Fruit fly (Drosophila melanogaster) whole organism, wandering third instar larva: Measurements from ENCODE around the gene Jon65Aiii.

Experiments
- Abd-B ChIP-seq: fragments of >200 bp; optimal IDR thresholded peaks from 2 replicates; lab custom pipeline; 2017; ENCODE audit warnings: missing biosample characterization, missing genetic modification characterization
- CG32264 ChIP-seq: fragments of 200-800 bp; sonication (Bioruptor generic); optimal IDR thresholded peaks from 2 replicates; lab custom pipeline; 2016; ENCODE audit warnings: missing biosample characterization, missing genetic modification characterization
- CG9705 ChIP-seq: fragments of 200-800 bp; sonication (Bioruptor generic); optimal IDR thresholded peaks from 2 replicates; lab custom pipeline; 2018; ENCODE audit warnings: missing biosample characterization, mild to moderate bottlenecking, missing genetic modification characterization
- CrebA ChIP-seq: fragments of 200-800 bp; sonication (Bioruptor generic); optimal IDR thresholded peaks from 2 replicates; lab custom pipeline; 2016; ENCODE audit warnings: missing biosample characterization, mild to moderate bottlenecking, missing genetic modification characterization, borderline replicate concordance
- Dfd ChIP-seq: fragments of >200 bp; optimal IDR thresholded peaks from 2 replicates; lab custom pipeline; 2017; ENCODE audit warnings: missing biosample characterization, missing genetic modification characterization
- Dif ChIP-seq: fragments of 200-275, 200-300 bp; sonication (Bioruptor generic); optimal IDR thresholded peaks from 2 replicates; lab custom pipeline; 2018; ENCODE audit warnings: missing biosample characterization, missing genetic modification characterization; ENCODE audit not compliant: partially characterized antibody
- GATAd ChIP-seq: sonication (Bioruptor generic); optimal IDR thresholded peaks from 2 replicates; lab custom pipeline; 2016; ENCODE audit warnings: missing biosample characterization, missing genetic modification characterization
- HLH106 ChIP-seq: fragments of 200-800 bp; optimal IDR thresholded peaks from 3 replicates; lab custom pipeline; 2019; ENCODE audit warnings: missing biosample characterization, mild to moderate bottlenecking, missing genetic modification characterization, moderate library complexity
- Hnf4 ChIP-seq: fragments of 200-800 bp; sonication (Bioruptor generic); optimal IDR thresholded peaks from 2 replicates; lab custom pipeline; 2016; ENCODE audit warnings: missing biosample characterization, mild to moderate bottlenecking, missing genetic modification characterization
- Hr78 ChIP-seq: fragments of >200 bp; optimal IDR thresholded peaks from 2 replicates; lab custom pipeline; 2017; ENCODE audit warnings: missing biosample characterization, missing genetic modification characterization
- Hr83 ChIP-seq: fragments of 200-300 bp; sonication (Bioruptor generic); optimal IDR thresholded peaks from 2 replicates; lab custom pipeline; 2016; ENCODE audit warnings: missing biosample characterization, mild to moderate bottlenecking, missing genetic modification characterization, moderate library complexity; ENCODE audit not compliant: poor library complexity, severe bottlenecking
- Jra ChIP-seq: sonication (Bioruptor generic); optimal IDR thresholded peaks from 2 replicates; lab custom pipeline; 2016; ENCODE audit warnings: missing biosample characterization, missing genetic modification characterization
- Mio ChIP-seq: sonication (Bioruptor generic); optimal IDR thresholded peaks from 2 replicates; lab custom pipeline; 2016; ENCODE audit warnings: missing biosample characterization, missing genetic modification characterization
- Myc ChIP-seq: fragments of >200 bp; optimal IDR thresholded peaks from 2 replicates; lab custom pipeline; 2017
- N ChIP-seq: fragments of >200 bp; optimal IDR thresholded peaks from 2 replicates; lab custom pipeline; 2018; ENCODE audit warnings: missing biosample characterization, missing external identifiers, missing genetic modification characterization
- OdsH ChIP-seq: fragments of 200-800 bp; sonication (Bioruptor generic); optimal IDR thresholded peaks from 2 replicates; lab custom pipeline; 2016; ENCODE audit warnings: missing biosample characterization, mild to moderate bottlenecking, missing genetic modification characterization
- Rel ChIP-seq, 2 experiments: fragments of 200-800 bp; sonication (Bioruptor generic) in 1 of 2; optimal IDR thresholded peaks; 2 replicates in 1 of 2; 3 replicates in 1 of 2; lab custom pipeline; 2016 to 2019; ENCODE audit warnings: mild to moderate bottlenecking in 2 of 2, missing biosample characterization in 2 of 2, missing genetic modification characterization in 2 of 2, moderate library complexity in 1 of 2
- Sp1 ChIP-seq: fragments of 200-800 bp; sonication (Bioruptor generic); optimal IDR thresholded peaks from 3 replicates; lab custom pipeline; 2019; ENCODE audit warnings: missing biosample characterization, mild to moderate bottlenecking, missing genetic modification characterization, moderate library complexity
- Vsx2 ChIP-seq: fragments of 200-300, 225-300 bp; sonication (Bioruptor generic); optimal IDR thresholded peaks from 2 replicates; lab custom pipeline; 2018; ENCODE audit warnings: missing biosample characterization, missing genetic modification characterization; ENCODE audit not compliant: partially characterized antibody
- br ChIP-seq: fragments of 200-800 bp; sonication (Bioruptor generic); optimal IDR thresholded peaks from 2 replicates; lab custom pipeline; 2016; ENCODE audit warnings: missing biosample characterization, missing genetic modification characterization
- brk ChIP-seq: fragments of 200-800 bp; sonication (Bioruptor generic); optimal IDR thresholded peaks from 2 replicates; lab custom pipeline; 2016; ENCODE audit warnings: missing biosample characterization, mild to moderate bottlenecking, missing genetic modification characterization
- dl ChIP-seq, 2 experiments: fragments of 175-275, 200-275 bp in 1 of 2; fragments of 200-275 bp in 1 of 2; sonication (Bioruptor generic); optimal IDR thresholded peaks; lab custom pipeline; 2018; ENCODE audit warnings: mild to moderate bottlenecking in 2 of 2, missing biosample characterization in 2 of 2, missing genetic modification characterization in 2 of 2, moderate library complexity in 2 of 2; ENCODE audit not compliant: partially characterized antibody in 2 of 2, insufficient read depth in 1 of 2
- dmrt93B ChIP-seq: fragments of 200-800 bp; sonication (Bioruptor generic); optimal IDR thresholded peaks from 2 replicates; lab custom pipeline; 2018; ENCODE audit warnings: missing biosample characterization, mild to moderate bottlenecking, missing genetic modification characterization
- dsf ChIP-seq: sonication (Bioruptor generic); optimal IDR thresholded peaks from 2 replicates; lab custom pipeline; 2016; ENCODE audit warnings: missing biosample characterization, missing genetic modification characterization, borderline replicate concordance
- ey ChIP-seq: fragments of 200-800 bp; sonication (Bioruptor generic); optimal IDR thresholded peaks from 2 replicates; lab custom pipeline; 2016; ENCODE audit warnings: missing biosample characterization, missing genetic modification characterization
- foxo ChIP-seq, 2 experiments: fragments of 200-800 bp; sonication (Bioruptor generic); optimal IDR thresholded peaks; 2 replicates in 1 of 2; 3 replicates in 1 of 2; lab custom pipeline; 2016 to 2017; ENCODE audit warnings: missing biosample characterization in 2 of 2, missing genetic modification characterization in 2 of 2
- fru ChIP-seq: fragments of 200-800 bp; sonication (Bioruptor generic); optimal IDR thresholded peaks from 3 replicates; lab custom pipeline; 2016; ENCODE audit warnings: missing biosample characterization, mild to moderate bottlenecking, missing genetic modification characterization
- h ChIP-seq: fragments of 200-800 bp; sonication (Bioruptor generic); optimal IDR thresholded peaks from 3 replicates; lab custom pipeline; 2016; ENCODE audit warnings: missing biosample characterization, mild to moderate bottlenecking, missing genetic modification characterization
- jim ChIP-seq: fragments of 175-275, 200-325 bp; sonication (Bioruptor generic); optimal IDR thresholded peaks from 2 replicates; lab custom pipeline; 2016; ENCODE audit warnings: missing biosample characterization, mild to moderate bottlenecking, missing genetic modification characterization
- lola ChIP-seq: fragments of >200 bp; optimal IDR thresholded peaks from 2 replicates; lab custom pipeline; 2017; ENCODE audit warnings: missing biosample characterization, missing genetic modification characterization
- pan ChIP-seq: fragments of >200 bp; optimal IDR thresholded peaks from 2 replicates; lab custom pipeline; 2017
- psq ChIP-seq: fragments of 200-800 bp; sonication (Bioruptor generic); optimal IDR thresholded peaks from 3 replicates; lab custom pipeline; 2017; ENCODE audit warnings: missing biosample characterization, mild to moderate bottlenecking, missing genetic modification characterization, moderate library complexity
- rgr ChIP-seq: fragments of 200-800 bp; sonication (Bioruptor generic); optimal IDR thresholded peaks from 3 replicates; lab custom pipeline; 2016; ENCODE audit warnings: missing biosample characterization, mild to moderate bottlenecking, missing genetic modification characterization
- sage ChIP-seq: fragments of 200-800 bp; sonication (Bioruptor generic); optimal IDR thresholded peaks from 2 replicates; lab custom pipeline; 2016; ENCODE audit warnings: missing biosample characterization, mild to moderate bottlenecking, missing genetic modification characterization
- sv ChIP-seq: fragments of 200-800 bp; sonication (Bioruptor generic); optimal IDR thresholded peaks from 3 replicates; lab custom pipeline; 2016; ENCODE audit warnings: missing biosample characterization, missing genetic modification characterization
- tai ChIP-seq: sonication (Bioruptor generic); optimal IDR thresholded peaks from 2 replicates; lab custom pipeline; 2016; ENCODE audit warnings: missing biosample characterization, missing genetic modification characterization
- usp ChIP-seq: fragments of >200 bp; optimal IDR thresholded peaks from 2 replicates; lab custom pipeline; 2017; ENCODE audit warnings: missing biosample characterization, missing genetic modification characterization
- woc ChIP-seq: sonication (Bioruptor generic); optimal IDR thresholded peaks from 2 replicates; lab custom pipeline; 2016; ENCODE audit warnings: missing biosample characterization, mild to moderate bottlenecking, missing genetic modification characterization

The Jon65Aiii gene

DNA sequence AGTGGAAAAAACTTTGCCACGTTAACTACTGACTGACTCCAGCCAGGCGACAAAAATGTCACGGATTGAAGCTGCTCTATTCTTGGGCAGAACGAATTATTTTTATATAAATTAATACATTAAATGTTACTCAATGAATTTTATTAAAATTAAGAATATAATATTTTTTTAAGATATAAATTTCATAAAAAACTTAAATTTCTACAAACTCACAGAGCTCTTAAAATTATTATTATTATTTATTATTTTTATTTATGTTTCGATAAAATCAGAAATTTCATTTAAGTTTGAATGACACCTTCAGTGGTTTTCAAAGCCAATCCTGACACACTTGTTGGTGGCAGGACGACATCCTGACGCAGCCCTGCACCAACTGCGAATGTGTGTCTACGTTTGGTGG, 34.6 kb downstream of the Jon65Aiii start:
- no peak for TF ChIP-seq dmrt93B (GFP tag; lab: Kevin White, UChicago)
- no peak for TF ChIP-seq Hr78 (GFP tag; lab: Kevin White, UChicago)
- no peak for TF ChIP-seq CG9705 (GFP tag; lab: Kevin White, UChicago)
- TF ChIP-seq GATAd (GFP tag; lab: Kevin White, UChicago), result no peak
- peak; percentile 30 for TF ChIP-seq rgr (GFP tag; lab: Kevin White, UChicago)
- no peak for TF ChIP-seq Dfd (GFP tag; lab: Kevin White, UChicago)
- no peak for TF ChIP-seq sage
- no peak for TF ChIP-seq Hr83
- peak; percentile 42 for TF ChIP-seq psq (GFP tag; lab: Kevin White, UChicago)
- TF ChIP-seq Dif, result no peak
- TF ChIP-seq HLH106 (tag; lab: Kevin White, UChicago), result peak; percentile 30
- no peak for TF ChIP-seq Myc (lab: Kevin White, UChicago)
- TF ChIP-seq jim, result no peak
- peak; percentile 23 for TF ChIP-seq OdsH
- TF ChIP-seq usp (GFP tag; lab: Kevin White, UChicago), result no peak
- peak; percentile 32 for TF ChIP-seq Sp1
- TF ChIP-seq Abd-B (GFP tag; lab: Kevin White, UChicago), result no peak
- TF ChIP-seq Vsx2 (GFP tag; lab: Kevin White, UChicago), result no peak
- no peak for TF ChIP-seq fru (GFP tag; lab: Kevin White, UChicago)
- TF ChIP-seq CrebA (GFP tag; lab: Kevin White, UChicago), result no peak
- TF ChIP-seq lola (GFP tag; lab: Kevin White, UChicago), result no peak
- TF ChIP-seq brk (GFP tag; lab: Kevin White, UChicago), result no peak
- no peak for TF ChIP-seq N (GFP tag; lab: Kevin White, UChicago)
- TF ChIP-seq ey, result no peak
- TF ChIP-seq woc, result no peak
- no peak for TF ChIP-seq dsf (GFP tag; lab: Kevin White, UChicago)
- TF ChIP-seq h (GFP tag; lab: Kevin White, UChicago), result peak; percentile 21
- no peak for TF ChIP-seq Hnf4 (GFP tag; lab: Kevin White, UChicago)
- TF ChIP-seq dl (GFP tag; optimal IDR thresholded peaks at IDR 0.05; lab: Kevin White, UChicago; ENCODE audit: insufficient read depth in 1 of 2, partially characterized antibody in 2 of 2), result no peak
- TF ChIP-seq Jra, result no peak
- peak in 1 of 2 experiments; percentile 24 for TF ChIP-seq foxo (GFP tag; optimal IDR thresholded peaks at IDR 0.05; lab: Kevin White, UChicago)
- no peak for TF ChIP-seq tai
- TF ChIP-seq pan (lab: Kevin White, UChicago), result no peak
- no peak for TF ChIP-seq Rel (GFP tag; optimal IDR thresholded peaks at IDR 0.05; lab: Kevin White, UChicago)
- TF ChIP-seq Rel (tag; optimal IDR thresholded peaks at IDR 0.05; lab: Kevin White, UChicago), result no peak
- TF ChIP-seq Mio (GFP tag; lab: Kevin White, UChicago), result no peak
- no peak for TF ChIP-seq CG32264 (GFP tag; lab: Kevin White, UChicago)
- no peak for TF ChIP-seq br (GFP tag; lab: Kevin White, UChicago)
- no peak for TF ChIP-seq sv (GFP tag; lab: Kevin White, UChicago)
- TF ChIP-seq, all 38 proteins: peak for 7

DNA sequence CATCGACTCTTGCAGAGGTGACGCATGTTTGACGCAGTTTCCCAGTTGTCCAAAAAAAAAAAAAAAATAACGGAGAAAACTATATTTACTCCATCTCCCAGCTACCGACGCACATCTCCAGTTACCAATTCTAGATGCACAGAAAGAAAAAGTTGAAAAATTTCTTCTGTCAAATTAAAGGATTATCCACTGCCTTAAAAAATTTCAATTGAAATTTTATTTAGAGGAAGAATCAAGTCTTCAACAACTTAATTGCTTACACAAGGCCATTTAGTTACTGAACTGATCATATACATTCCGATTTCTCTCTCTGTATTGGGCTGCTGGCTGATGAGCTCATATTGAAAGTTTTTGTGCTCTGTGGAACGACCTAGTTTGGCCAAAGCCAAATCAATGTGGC, 35.4 kb downstream of the Jon65Aiii start:
- TF ChIP-seq Sp1 (no peak), Hnf4 (GFP tag; lab: Kevin White, UChicago) (no peak), foxo (GFP tag; optimal IDR thresholded peaks at IDR 0.05; lab: Kevin White, UChicago) (peak in 1 of 2 experiments; percentile 0), HLH106 (tag; lab: Kevin White, UChicago) (no peak)

DNA sequence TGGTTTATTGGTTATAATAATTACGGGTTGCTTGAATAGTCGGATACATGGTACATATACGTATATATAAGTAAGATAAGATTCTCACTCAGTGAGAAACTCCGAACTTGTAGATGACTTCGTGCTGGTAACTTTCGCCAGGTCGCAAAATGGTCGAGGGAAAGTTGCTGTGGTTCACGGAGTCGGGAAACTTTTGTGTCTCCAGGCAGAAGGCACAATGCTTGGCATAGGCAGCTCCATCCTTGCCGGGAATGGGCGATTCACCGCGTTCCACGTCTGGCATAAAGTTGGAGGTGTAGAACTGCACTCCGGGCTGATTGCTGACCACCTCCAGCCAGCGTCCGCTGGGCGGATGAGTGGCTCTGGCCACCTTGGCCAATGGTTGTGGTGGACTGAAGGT, 42.7 kb downstream of the Jon65Aiii start, which contains the start of gene CG10469:
Gene CG10469 (minus strand): TSS at position 101 of the 400 bp plus-strand sequence.
- no peak for TF ChIP-seq pan (lab: Kevin White, UChicago)
- TF ChIP-seq, all 38 proteins: peak for 0
